Worm (Caenorhabditis elegans): ENCODE measurements around the gene lido-12.
A peak's percentile ranks its signal among the peaks of the same experiment; 100 is the strongest.

Gene lido-12

DNA sequence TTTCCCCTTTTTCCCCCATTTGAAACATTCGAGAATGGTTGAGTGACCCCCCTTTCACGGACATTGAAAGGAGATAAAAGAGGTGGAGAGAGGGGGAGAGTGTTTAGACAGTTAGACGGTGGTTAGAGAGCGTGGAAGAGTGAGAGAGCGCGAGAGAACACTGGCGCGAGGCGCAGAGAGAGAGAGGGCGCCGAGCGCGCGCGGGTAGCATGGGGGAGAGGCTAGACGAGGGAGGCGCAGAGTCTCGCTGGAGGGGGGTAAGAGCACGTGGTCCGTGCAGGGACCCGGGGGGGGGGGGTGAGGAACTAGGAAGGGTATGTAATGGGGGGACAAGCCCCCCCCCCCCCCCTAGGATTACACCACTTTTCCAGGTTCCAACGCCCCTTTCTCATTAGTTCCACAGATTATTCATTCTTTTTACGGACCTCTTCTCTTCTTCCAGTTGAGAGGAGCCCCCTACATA lies 31.6 kb upstream of the lido-12 start (continued):
- TF ChIP-seq duxl-1 (tag; optimal IDR thresholded peaks at IDR 0.05; ENCODE audit: poor library complexity) (peak; percentile 92), mdt-29 (GFP tag; IDR thresholded peaks at IDR 0.05) (peak; percentile 95), ceh-82 (tag; optimal IDR thresholded peaks at IDR 0.05) (no peak), nhr-42 (GFP tag; IDR thresholded peaks at IDR 0.05) (peak; percentile 86; the same call in 1 of the 2 replicates), egl-43 (GFP tag; IDR thresholded peaks at IDR 0.05) (peak; percentile 96), dmd-8 (GFP tag; IDR thresholded peaks at IDR 0.05) (peak; percentile 66; the same call in 1 of the 2 replicates), saeg-2 (GFP tag; IDR thresholded peaks at IDR 0.05) (peak; percentile 98), pha-4 (GFP tag; IDR thresholded peaks at IDR 0.05) (peak; percentile 100), pha-4 (tag; optimal IDR thresholded peaks at IDR 0.05) (peak; percentile 2), F49E8.2 (tag; optimal IDR thresholded peaks at IDR 0.05; ENCODE audit: borderline replicate concordance) (no peak), attf-4 (tag; optimal IDR thresholded peaks at IDR 0.05) (no peak), ceh-44 (GFP tag; IDR thresholded peaks at IDR 0.05) (no peak), nhr-10 (tag; optimal IDR thresholded peaks at IDR 0.05) (peak; percentile 73), nhr-77 (tag; optimal IDR thresholded peaks at IDR 0.05) (peak; percentile 87), F26F4.8 (GFP tag; conservative IDR thresholded peaks at IDR 0.05) (no peak), sdz-12 (GFP tag; optimal IDR thresholded peaks at IDR 0.05) (peak; percentile 77), daf-12 (tag; optimal IDR thresholded peaks at IDR 0.05) (no peak), lin-38 (GFP tag; IDR thresholded peaks at IDR 0.05) (peak; percentile 80), Y75B8A.6 (GFP tag; IDR thresholded peaks at IDR 0.05) (peak; percentile 89), lin-29 (GFP tag; IDR thresholded peaks at IDR 0.05) (peak; percentile 93), ctbp-1 (GFP tag; IDR thresholded peaks at IDR 0.05) (peak; percentile 98), zfp-3 (GFP tag; conservative IDR thresholded peaks at IDR 0.05) (peak; percentile 93), hif-1 (tag; optimal IDR thresholded peaks at IDR 0.05) (peak in 1 of 2 experiments; percentile 85), ceh-20 (GFP tag; IDR thresholded peaks at IDR 0.05) (peak; percentile 99)

DNA sequence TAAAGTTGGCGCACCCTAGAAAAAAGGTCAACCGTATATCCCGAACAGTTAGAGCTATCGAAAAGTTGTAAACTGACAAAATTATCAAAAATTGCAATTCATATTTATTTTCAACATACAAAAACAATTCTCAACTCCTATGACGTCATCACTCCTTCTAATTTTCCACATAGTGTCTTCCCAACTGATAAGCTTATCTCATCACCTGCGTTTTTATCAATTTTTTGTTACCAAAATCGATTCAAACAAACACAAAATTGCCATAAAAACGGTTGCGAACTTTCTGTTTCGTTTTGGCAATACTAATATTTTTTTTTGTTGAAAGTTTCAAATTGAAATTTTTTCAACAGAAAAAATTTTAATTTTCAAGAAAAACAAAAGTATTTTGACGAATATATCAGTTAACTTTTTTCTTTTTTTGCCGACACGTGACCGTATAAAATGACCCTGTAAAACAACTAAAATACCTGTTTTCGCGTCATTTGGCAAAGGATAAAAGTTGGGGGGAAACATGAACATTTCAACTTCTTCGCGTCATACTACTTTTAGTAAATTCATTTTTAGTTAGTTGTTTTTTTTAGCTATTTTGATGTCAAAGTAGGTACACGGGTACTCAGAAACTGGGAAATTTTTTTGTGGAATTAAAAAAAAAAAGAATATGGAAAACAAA lies 29.9 kb upstream of the lido-12 start:
- TF ChIP-seq mes-2 (tag; optimal IDR thresholded peaks at IDR 0.05; ENCODE audit: poor library complexity, severe bottlenecking) (peak; percentile 26), snpc-1.2 (GFP tag; IDR thresholded peaks at IDR 0.05) (no peak), dpl-1 (GFP tag; optimal IDR thresholded peaks at IDR 0.05) (peak; percentile 3), lin-1 (GFP tag; IDR thresholded peaks at IDR 0.05) (0 out of 2 replicates have a peak, but pooled peaks have one; percentile 38), nhr-77 (tag; optimal IDR thresholded peaks at IDR 0.05) (peak; percentile 65), pqm-1 (tag; optimal IDR thresholded peaks at IDR 0.05) (peak; percentile 89), hmg-1.1 (GFP tag; IDR thresholded peaks at IDR 0.05) (no peak), aha-1 (tag) (peak; percentile 38), nhr-42 (GFP tag; IDR thresholded peaks at IDR 0.05) (no peak), dve-1 (tag; optimal IDR thresholded peaks at IDR 0.05; ENCODE audit: insufficient read depth) (peak; percentile 84), F49E8.2 (tag; optimal IDR thresholded peaks at IDR 0.05; ENCODE audit: borderline replicate concordance) (no peak), zfp-3 (GFP tag; conservative IDR thresholded peaks at IDR 0.05) (no peak), lin-13 (GFP tag; optimal IDR thresholded peaks at IDR 0.05) (peak; percentile 2), nhr-28 (tag; optimal IDR thresholded peaks at IDR 0.05) (peak; percentile 70), lsy-2 (tag; optimal IDR thresholded peaks at IDR 0.05) (peak in 1 of 2 experiments; percentile 4), ZK546.5 (tag; optimal IDR thresholded peaks at IDR 0.05) (no peak), mep-1 (tag; optimal IDR thresholded peaks at IDR 0.05) (peak; percentile 37), mxl-3 (GFP tag; optimal IDR thresholded peaks at IDR 0.05) (peak; percentile 2), zag-1 (tag; optimal IDR thresholded peaks at IDR 0.05) (no peak), T26A8.4 (GFP tag; IDR thresholded peaks at IDR 0.05) (no peak), php-3 (GFP tag; IDR thresholded peaks at IDR 0.05) (peak; percentile 39; the same call in 1 of the 2 replicates), hlh-30 (tag; optimal IDR thresholded peaks at IDR 0.05; ENCODE audit: insufficient read depth) (peak; percentile 18), dmd-6 (GFP tag; IDR thresholded peaks at IDR 0.05) (peak; percentile 89), lin-15B (tag; optimal IDR thresholded peaks at IDR 0.05) (no peak), F37D6.2 (tag; optimal IDR thresholded peaks at IDR 0.05) (no peak), hlh-11 (tag; optimal IDR thresholded peaks at IDR 0.05) (peak; percentile 77), daf-16 (GFP tag; optimal IDR thresholded peaks at IDR 0.05) (no peak), daf-16 (tag; optimal IDR thresholded peaks at IDR 0.05) (peak; percentile 84), T20F7.1 (GFP tag; optimal IDR thresholded peaks at IDR 0.05) (peak; percentile 14)

Data from whole organism, L4 larva.